Fruit fly (Drosophila melanogaster): ENCODE results near the gene Ir7c.

- TF ChIP-seq CG8478 (optimal IDR thresholded peaks at IDR 0.05) (no peak), CTCF (optimal IDR thresholded peaks at IDR 0.05) (no peak)
Measured at dm6 chrX:7893411-7894122, 19.4 kb downstream of the Ir7c start, which contains the start of the genes CG45089, ND-MNLL and p115.

Data from S2 (cell line).